Fruit fly (Drosophila melanogaster): ENCODE results near the gene spz5.

spz5 gene

DNA sequence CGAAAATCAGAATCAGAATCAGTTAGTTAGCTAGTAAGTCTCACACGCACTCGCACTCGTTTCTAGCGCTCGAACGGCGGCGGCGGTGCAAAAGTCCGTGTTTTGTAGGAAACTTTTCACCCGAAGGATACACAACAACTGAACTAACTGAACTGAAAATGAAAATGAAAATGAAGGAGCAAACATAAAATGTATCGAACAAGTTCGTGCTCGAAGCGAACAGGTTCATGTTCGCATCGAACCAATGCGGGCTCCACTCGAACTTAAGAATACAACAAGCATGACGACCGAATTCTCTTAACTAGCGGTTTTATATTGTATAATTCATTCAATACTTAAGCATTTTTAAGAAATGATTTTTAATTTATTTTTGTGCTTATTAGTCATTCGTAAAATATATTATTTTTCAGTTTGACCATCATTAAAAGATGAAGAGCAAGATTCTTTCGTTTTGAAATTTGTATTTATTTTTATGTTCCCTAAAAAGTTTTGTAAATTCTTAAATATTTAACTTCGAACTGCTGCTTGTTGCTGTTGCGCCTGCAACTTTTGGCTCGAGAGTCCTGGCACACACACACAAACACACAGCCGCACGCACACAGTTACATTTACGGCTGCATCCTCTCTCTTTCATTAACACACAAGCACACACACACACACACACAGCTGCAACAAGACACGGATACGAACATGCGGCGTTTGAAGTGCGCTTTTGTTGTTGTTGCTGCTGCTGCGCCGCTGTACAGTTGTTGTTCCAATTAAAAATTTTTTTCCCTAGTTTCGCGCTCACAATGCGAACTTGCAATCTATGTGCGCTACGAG lies 12.8 kb downstream of the spz5 start, which contains the start of gene Tet:
Gene Tet, minus strand, starts transcription at position 154 of the 822 bp plus-strand sequence.
- no peak for TF ChIP-seq CG17801 (GFP tag; optimal IDR thresholded peaks at IDR 0.05; ENCODE audit: partially characterized antibody)

DNA sequence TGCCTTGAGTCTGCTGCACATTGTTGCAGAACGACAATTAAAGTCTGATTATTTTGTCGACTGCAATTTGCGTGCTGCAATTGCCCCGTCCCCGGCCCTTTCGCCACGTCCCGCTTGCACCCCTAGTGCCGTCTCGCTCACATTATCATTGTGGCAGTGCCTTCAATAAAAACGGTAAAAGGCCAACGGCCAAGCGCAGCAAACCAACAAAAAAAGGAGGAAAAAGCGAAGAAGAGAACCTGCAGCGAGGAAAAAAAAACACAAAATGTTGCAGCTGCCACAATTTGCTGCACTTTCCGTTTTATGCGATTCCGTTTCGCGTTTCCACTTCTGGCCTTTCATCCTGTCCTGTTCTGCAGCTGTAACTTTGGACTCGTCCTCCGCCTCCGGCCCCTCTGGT lies 17.9 kb downstream of the spz5 start:
- no peak for TF ChIP-seq CG17801 (GFP tag; optimal IDR thresholded peaks at IDR 0.05; ENCODE audit: partially characterized antibody)

dm6 chr3L:2873059-2873458 lies 18.9 kb downstream of the spz5 start:
- no peak for TF ChIP-seq CG17801 (GFP tag; optimal IDR thresholded peaks at IDR 0.05; ENCODE audit: partially characterized antibody)

DNA sequence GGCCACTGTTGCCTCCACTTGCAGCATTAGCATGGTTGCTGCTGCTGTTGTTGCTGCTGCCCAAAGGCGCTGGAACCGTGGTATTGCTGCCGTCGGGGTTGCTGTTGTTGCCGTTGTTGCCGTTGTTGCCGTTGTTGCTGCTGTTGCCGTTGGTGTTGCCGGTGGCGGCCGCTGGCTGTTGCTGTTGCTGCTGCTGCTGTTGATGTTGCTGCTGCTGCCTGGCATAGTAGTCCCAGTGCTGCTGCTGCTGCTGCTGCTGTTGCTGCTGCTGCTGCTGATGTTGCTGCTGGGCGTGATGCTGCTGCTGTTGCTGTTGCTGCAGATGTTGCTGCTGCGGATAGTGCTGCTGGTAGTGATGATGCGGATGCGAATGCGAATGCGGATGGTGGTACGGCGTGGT lies 20.8 kb downstream of the spz5 start:
- TF ChIP-seq CG17801 (GFP tag; optimal IDR thresholded peaks at IDR 0.05; ENCODE audit: partially characterized antibody): no peak

DNA sequence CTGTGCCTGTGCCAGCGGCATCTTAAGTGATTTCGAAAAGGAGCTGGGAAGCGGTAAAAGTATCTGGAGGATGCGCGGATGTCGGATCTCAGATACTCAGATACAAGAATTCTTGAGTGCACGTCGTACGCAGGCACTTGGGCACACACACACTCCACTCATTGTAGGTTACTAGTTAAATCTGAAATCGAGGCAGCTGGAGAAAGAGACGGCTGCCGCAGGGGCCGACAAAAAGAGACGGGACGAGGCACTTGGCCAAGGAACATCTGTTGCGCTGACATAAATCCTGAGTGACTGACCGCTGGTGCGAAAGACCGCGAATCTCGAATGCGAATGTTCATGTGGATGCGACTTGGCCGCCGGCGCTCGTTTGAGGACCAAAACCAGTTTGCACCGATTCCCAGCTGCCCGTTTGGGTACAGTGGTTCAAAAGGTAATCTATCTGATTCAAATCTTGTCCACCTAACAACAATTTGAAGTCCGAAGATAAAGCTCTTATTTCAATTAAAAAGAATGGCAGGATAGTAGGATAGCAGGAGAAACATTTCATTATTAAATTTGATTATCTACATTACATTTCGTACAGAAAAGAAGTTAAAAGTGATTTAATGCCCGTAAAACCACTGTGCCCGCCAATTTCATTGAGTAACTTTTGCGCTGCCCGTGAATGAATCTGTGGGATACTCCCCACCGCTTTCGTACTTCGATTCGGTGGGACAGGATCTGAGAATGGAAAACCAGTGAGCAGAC lies 23.1 kb downstream of the spz5 start:
- TF ChIP-seq CG17801 (GFP tag; optimal IDR thresholded peaks at IDR 0.05; ENCODE audit: partially characterized antibody): no peak

DNA sequence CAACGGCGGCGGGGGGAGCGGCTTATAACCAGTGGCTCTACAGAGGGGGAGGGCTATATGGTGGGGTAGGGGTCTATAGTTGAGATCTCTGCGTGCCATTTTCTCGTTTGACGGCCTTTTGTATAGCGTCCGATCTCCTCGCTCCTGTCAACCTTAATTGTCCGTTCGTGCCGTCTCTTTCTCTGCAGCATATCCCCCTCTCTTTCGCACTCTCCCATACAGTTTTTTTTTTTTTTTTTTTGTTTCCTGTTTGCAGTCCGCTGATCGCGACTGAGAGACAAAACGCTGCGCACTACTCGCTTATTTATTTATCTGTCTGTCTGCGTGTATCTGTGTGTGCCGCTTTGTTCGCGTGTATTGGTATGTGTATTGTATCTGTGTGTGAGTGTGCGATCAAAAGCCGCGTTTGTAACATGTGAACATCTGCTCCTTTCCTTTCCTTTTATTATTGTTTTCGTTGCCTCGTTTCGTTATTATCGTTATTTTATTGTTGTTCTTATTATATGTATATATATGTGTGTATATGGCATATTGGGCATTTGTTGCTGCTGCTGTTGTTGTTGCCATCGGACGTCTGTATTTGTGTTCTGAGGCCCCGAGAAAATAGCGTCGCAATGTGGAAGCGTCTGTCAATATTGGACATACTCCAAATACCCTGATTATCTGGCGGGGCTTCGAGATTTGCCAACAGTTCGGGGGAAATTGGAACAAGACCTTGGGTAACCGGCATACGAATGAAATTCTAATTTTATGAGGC lies 24.3 kb downstream of the spz5 start:
- TF ChIP-seq CG17801 (GFP tag; optimal IDR thresholded peaks at IDR 0.05; ENCODE audit: partially characterized antibody): no peak

- TF ChIP-seq CG17801 (GFP tag; optimal IDR thresholded peaks at IDR 0.05; ENCODE audit: partially characterized antibody): no peak
These were observed 25.1 kb downstream of the spz5 start for dm6 chr3L:2866843-2867242.

DNA sequence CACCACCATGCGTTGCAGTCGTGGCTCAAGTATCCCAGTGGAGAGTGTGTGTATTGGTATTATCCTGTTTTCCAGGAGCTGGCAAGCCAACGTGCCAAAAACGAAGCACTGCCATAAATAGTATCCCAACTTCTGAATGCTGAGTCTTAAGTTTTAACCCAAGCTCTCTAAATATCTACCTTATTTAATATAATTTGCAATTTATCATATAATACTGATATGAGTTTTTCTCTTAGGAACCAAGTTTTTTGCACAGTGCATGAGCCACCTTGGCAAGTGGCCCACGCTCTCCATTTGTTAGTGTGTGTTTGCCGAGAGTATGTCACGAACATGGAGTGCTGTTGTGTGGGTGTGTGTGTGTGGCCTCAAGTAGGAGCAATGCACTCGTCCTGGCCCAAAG lies 26.4 kb downstream of the spz5 start:
- no peak for TF ChIP-seq CG17801 (GFP tag; optimal IDR thresholded peaks at IDR 0.05; ENCODE audit: partially characterized antibody)

DNA sequence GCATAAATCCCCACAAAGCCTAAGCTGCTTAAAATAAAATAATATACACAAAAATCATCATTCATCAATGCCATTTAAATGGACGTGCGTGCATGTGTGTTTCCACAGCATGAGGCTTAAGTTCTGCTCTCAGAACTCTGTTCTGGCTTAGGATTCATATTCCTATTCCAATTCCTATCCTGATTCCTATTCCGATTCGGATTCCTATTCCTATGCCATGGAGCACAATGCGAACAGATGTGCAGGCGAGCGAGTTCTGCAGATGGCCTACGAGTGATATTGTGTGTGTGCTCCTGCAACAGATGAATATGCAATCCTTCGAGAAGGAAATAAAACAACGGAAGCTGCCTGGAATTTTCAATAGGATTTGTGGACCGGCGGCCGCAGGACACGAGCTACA lies 27.5 kb downstream of the spz5 start:
- no peak for TF ChIP-seq CG17801 (GFP tag; optimal IDR thresholded peaks at IDR 0.05; ENCODE audit: partially characterized antibody)

dm6 chr3L:2861949-2862569 lies 29.9 kb downstream of the spz5 start:
- TF ChIP-seq CG17801 (GFP tag; optimal IDR thresholded peaks at IDR 0.05; ENCODE audit: partially characterized antibody): no peak

DNA sequence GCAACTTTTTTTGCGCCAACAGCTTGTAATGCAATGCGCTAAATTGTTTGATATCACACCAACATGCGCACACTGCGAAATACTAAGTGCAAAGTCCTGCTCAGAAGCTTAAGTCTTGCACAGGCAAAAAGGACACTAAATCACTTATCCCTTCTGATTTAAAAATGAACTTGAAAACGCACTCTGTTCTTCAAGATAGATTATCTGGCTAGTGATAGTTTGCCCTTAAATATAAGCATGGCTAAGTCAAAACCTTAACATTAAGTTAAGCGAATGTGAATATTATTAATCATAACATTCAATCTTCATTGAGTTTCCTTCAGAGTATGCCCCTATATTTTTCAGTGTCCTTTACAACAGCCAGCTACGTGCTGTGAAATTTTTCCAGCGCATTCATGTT lies 31.9 kb downstream of the spz5 start:
- no peak for TF ChIP-seq CG17801 (GFP tag; optimal IDR thresholded peaks at IDR 0.05; ENCODE audit: partially characterized antibody)

dm6 chr3L:2855427-2856005 lies 36.5 kb downstream of the spz5 start:
- no peak for TF ChIP-seq CG17801 (GFP tag; optimal IDR thresholded peaks at IDR 0.05; ENCODE audit: partially characterized antibody)

- no peak for TF ChIP-seq CG17801 (GFP tag; optimal IDR thresholded peaks at IDR 0.05; ENCODE audit: partially characterized antibody)
These were observed 37.3 kb downstream of the spz5 start for dm6 chr3L:2854620-2855019.

dm6 chr3L:2852763-2853334 lies 39.1 kb downstream of the spz5 start:
- TF ChIP-seq CG17801 (GFP tag; optimal IDR thresholded peaks at IDR 0.05; ENCODE audit: partially characterized antibody): no peak

Data from ovary, adult (tissue).